Fruit fly (Drosophila melanogaster) whole organism, adult: ENCODE measurements around the gene CG4768.

ENCODE experiments used
- CG14711 ChIP-seq: fragments of 200-800 bp; sonication (Bioruptor generic); optimal IDR thresholded peaks from 2 replicates; lab custom pipeline; 2018; ENCODE audit warnings: missing biosample characterization, mild to moderate bottlenecking, missing genetic modification characterization, moderate library complexity
- CG7101 ChIP-seq: fragments of 200-800 bp; sonication (Bioruptor generic); optimal IDR thresholded peaks from 2 replicates; lab custom pipeline; 2018; ENCODE audit warnings: missing biosample characterization, mild to moderate bottlenecking, missing genetic modification characterization, moderate library complexity

DNA sequence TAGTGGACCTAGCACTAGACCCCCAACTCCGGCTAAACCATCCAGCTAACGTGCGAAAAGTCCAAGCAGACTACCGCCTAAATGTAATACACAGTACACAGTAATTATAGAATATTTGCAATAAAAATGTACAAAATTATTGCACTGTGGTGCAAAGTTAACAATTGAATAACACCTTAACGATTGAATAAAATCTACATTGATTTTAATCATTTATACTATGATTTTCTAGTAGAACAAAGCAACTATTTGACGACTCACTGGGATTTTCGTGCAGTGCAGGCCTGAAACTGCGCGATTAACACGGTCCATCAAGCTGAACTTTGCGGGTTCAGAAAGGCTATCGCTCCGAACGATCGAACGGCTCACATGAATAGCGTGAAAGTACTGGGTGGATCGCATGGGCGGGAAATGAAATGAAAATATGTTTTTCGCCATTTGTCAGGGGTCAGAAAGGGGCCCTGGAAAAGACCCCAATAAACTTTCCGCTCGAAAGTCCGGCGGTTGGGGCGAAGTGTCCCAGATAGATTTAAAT, 13.7 kb upstream of the CG4768 start:
- no peak for TF ChIP-seq CG14711 (tag; lab: Kevin White, UChicago)
- no peak for TF ChIP-seq CG7101 (tag; lab: Kevin White, UChicago)
